Worm (Caenorhabditis elegans) whole organism, early embryonic: ENCODE measurements around the gene gcy-12.

ENCODE experiments used
- B0310.2 ChIP-seq: sonication (generic microtip); optimal IDR thresholded peaks from 2 replicates; lab custom pipeline; 2016; ENCODE audit warnings: mild to moderate bottlenecking, missing genetic modification characterization, missing compliant biosample characterization
- F13C5.2 ChIP-seq: sonication (generic microtip); optimal IDR thresholded peaks from 2 replicates; lab custom pipeline; 2017; ENCODE audit warnings: mild to moderate bottlenecking, missing genetic modification characterization, inconsistent platforms, missing compliant biosample characterization
- aly-1 ChIP-seq: sonication (generic microtip); optimal IDR thresholded peaks from 2 replicates; lab custom pipeline; 2016; ENCODE audit warnings: missing genetic modification characterization, missing compliant biosample characterization
- ama-1 ChIP-seq: fragments of 150-350 bp; optimal IDR thresholded peaks from 2 replicates; lab custom pipeline; 2014
- ceh-13 ChIP-seq: fragments of 200-800 bp; sonication (Bioruptor generic); optimal IDR thresholded peaks from 2 replicates; lab custom pipeline; 2018; ENCODE audit warnings: mild to moderate bottlenecking, missing genetic modification characterization, missing compliant biosample characterization
- ceh-36 ChIP-seq: sonication (generic microtip); optimal IDR thresholded peaks from 2 replicates; lab custom pipeline; 2016; ENCODE audit warnings: missing genetic modification characterization, inconsistent platforms, missing compliant biosample characterization
- ets-7 ChIP-seq: sonication (generic microtip); optimal IDR thresholded peaks from 2 replicates; lab custom pipeline; 2016; ENCODE audit warnings: missing genotype, missing genetic modification characterization, missing compliant biosample characterization
- flt-1 ChIP-seq: fragments of 200-800 bp; sonication (Bioruptor generic); IDR thresholded peaks from 2 replicates; pipeline ENCODE4 v1.3.6; 2022; ENCODE audit warnings: missing genetic modification characterization, missing compliant biosample characterization
- hmbx-1 ChIP-seq: sonication (generic microtip); optimal IDR thresholded peaks from 2 replicates; lab custom pipeline; 2016; ENCODE audit warnings: mild to moderate bottlenecking, missing genetic modification characterization, missing compliant biosample characterization
- hmg-4 ChIP-seq: fragments of 200-800 bp; sonication (Bioruptor generic); optimal IDR thresholded peaks from 2 replicates; lab custom pipeline; 2018; ENCODE audit warnings: mild to moderate bottlenecking, missing genetic modification characterization, missing compliant biosample characterization
- hnd-1 ChIP-seq: sonication (generic microtip); optimal IDR thresholded peaks from 2 replicates; lab custom pipeline; 2016; ENCODE audit warnings: missing genetic modification characterization, missing compliant biosample characterization
- pes-1 ChIP-seq: fragments of 200-800 bp; sonication (Bioruptor generic); IDR thresholded peaks from 2 replicates; pipeline ENCODE4 v1.3.6; 2022; ENCODE audit warnings: missing genetic modification reagents, missing genetic modification characterization, missing compliant biosample characterization
- scrt-1 ChIP-seq: fragments of 200-800 bp; sonication (Bioruptor generic); IDR thresholded peaks from 2 replicates; pipeline ENCODE4 v1.3.6; 2022; ENCODE audit warnings: missing genetic modification characterization, missing compliant biosample characterization
- sea-1 ChIP-seq: fragments of 200-800 bp; sonication (Bioruptor generic); conservative IDR thresholded peaks from 2 replicates; pipeline ENCODE4 v1.3.6; 2022; ENCODE audit warnings: missing genetic modification characterization, missing compliant biosample characterization
- tbx-11 ChIP-seq: fragments of 200-800 bp; sonication (Bioruptor generic); IDR thresholded peaks from 2 replicates; pipeline ENCODE4 v1.3.6; 2022; ENCODE audit warnings: missing genetic modification characterization, missing compliant biosample characterization
- tbx-37 ChIP-seq: fragments of 200-800 bp; sonication (Bioruptor generic); conservative IDR thresholded peaks from 2 replicates; pipeline ENCODE4 v1.3.6; 2022; ENCODE audit warnings: missing genetic modification reagents, missing genetic modification characterization, missing compliant biosample characterization
- tra-4 ChIP-seq: sonication (generic microtip); optimal IDR thresholded peaks from 2 replicates; lab custom pipeline; 2017; ENCODE audit warnings: missing genetic modification characterization, missing compliant biosample characterization

The gcy-12 gene

DNA sequence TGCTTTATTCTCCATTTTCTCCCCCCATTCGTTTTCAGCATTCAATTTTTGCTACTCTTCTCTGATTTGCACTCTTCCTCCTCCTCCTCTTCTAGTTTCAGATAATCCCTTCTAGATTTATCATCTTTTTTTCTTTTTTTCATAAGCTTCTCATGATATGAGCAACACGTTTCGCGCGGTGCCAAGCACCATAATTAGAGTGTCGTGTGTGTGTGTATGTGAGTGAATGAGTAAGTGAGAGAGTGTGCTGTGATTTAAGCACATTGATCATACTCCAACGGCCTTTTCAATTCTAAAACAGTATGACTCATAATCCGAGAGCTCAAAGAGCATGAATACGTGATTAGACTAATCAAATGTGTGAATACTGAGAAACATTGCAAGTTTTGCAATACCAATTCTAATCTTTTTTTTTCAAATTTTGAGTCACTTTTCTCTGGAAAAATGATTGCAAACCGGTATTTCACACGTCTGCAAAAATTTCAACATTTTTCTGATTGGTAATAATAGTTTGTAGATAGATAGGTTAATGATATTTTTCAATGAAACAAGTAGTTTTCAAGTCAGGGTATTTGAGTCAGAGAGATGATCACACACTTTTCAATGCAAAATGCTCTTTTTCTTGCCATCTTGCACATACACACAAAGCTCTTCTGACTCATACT lies 23.7 kb downstream of the gcy-12 start:
- TF ChIP-seq tbx-37 (GFP tag; lab: Robert Waterston, UW) (no peak), F13C5.2 (tag; lab: Kevin White, UChicago) (no peak), hmg-4 (GFP tag; lab: Kevin White, UChicago) (no peak), ceh-36 (no peak), hmbx-1 (tag; lab: Kevin White, UChicago) (no peak), scrt-1 (GFP tag; lab: Robert Waterston, UW) (no peak), sea-1 (GFP tag; lab: Robert Waterston, UW) (no peak), aly-1 (tag; lab: Kevin White, UChicago) (no peak), tbx-11 (no peak), ceh-13 (no peak), tra-4 (no peak), B0310.2 (tag; lab: Kevin White, UChicago) (no peak), pes-1 (GFP tag; lab: Robert Waterston, UW) (no peak), flt-1 (GFP tag; lab: Robert Waterston, UW) (no peak)

DNA sequence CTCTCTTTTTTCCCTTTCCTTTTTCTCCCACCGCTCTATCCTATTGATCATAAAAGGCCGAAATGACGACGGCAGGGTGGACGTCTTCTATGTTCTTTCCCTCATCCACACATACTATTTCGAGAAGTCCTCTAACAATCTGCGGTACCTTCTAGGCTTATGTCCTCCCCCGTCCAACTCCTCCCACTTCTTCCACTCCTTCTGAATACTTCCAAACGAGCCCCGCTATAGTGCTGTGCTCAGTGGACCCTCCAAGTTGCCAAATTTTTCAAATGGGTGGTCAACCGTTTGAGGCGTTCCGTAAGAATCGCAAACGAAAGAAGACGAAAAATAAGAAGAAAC lies 24.2 kb downstream of the gcy-12 start:
- no peak for TF ChIP-seq scrt-1 (GFP tag; lab: Robert Waterston, UW)
- TF ChIP-seq aly-1 (tag; lab: Kevin White, UChicago): peak; percentile 6
- peak; percentile 20; the same call in 1 of the 2 replicates for TF ChIP-seq tbx-11
- TF ChIP-seq ceh-13: no peak
- no peak for TF ChIP-seq hmbx-1 (tag; lab: Kevin White, UChicago)
- no peak for TF ChIP-seq hnd-1 (tag; lab: Kevin White, UChicago)
- no peak for TF ChIP-seq ama-1
- no peak for TF ChIP-seq ets-7 (tag; lab: Kevin White, UChicago)
- TF ChIP-seq pes-1 (GFP tag; lab: Robert Waterston, UW): no peak
- TF ChIP-seq tbx-37 (GFP tag; lab: Robert Waterston, UW): no peak
- peak; percentile 38 for TF ChIP-seq F13C5.2 (tag; lab: Kevin White, UChicago)
- TF ChIP-seq ceh-36: no peak
- TF ChIP-seq B0310.2 (tag; lab: Kevin White, UChicago): no peak
- no peak for TF ChIP-seq sea-1 (GFP tag; lab: Robert Waterston, UW)
- no peak for TF ChIP-seq tra-4

DNA sequence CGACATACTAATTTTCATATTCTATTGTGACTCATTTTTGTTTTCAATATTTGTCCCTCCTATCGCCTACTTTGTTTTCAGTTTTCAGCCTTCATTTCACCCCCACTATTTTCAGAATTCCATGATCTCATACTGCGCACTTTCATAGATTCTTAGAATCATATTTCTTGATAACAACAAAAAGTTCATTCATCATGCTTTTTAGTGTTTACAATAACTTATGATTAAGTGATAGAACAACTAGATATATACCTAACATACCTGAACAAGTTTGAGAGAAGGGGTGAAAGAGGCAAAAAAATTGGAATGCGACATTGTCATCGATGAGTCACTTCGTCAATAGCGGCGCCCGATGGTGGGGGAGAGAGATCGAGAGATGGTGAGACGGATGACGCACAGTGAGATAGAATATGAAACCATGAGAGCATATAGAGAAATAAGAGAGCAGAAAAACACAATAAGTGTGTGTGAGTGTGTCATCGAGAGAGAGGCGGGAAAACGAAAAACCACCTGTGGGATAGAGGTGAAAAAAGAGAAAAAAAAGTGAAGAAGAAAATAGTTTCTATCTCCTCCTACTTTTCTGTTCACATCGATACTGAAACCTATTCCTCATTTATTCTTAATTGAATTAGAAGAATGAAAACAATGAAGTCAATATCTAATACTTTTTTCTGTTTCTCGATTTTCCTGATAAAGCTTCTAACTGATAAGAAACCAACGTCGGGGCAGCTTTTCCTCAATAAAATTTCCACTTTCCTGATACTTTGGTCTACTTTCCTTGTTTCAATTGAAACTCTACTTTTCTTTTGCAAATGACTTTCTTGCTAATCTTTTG lies 25.0 kb downstream of the gcy-12 start:
- TF ChIP-seq scrt-1 (GFP tag; lab: Robert Waterston, UW) (no peak), hmg-4 (GFP tag; lab: Kevin White, UChicago) (peak; percentile 13), B0310.2 (tag; lab: Kevin White, UChicago) (no peak), hnd-1 (tag; lab: Kevin White, UChicago) (no peak), ceh-13 (no peak), pes-1 (GFP tag; lab: Robert Waterston, UW) (no peak), ets-7 (tag; lab: Kevin White, UChicago) (no peak), aly-1 (tag; lab: Kevin White, UChicago) (no peak)

DNA sequence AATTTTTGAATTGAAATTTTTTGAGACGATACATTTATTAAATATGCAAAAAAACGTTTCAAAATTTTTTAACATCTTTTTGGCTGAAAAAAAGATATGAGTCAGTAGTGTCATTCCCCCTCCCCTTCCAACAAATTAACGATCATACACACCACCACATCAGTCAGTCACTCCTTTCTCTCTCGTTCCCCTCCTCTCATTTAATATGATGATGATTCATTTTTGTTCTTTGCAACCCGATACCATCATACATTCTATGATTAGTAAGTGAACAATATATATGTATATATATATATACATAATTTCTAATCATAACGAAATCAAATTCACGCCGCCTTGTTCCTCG lies 25.6 kb downstream of the gcy-12 start:
- TF ChIP-seq hmg-4 (GFP tag; lab: Kevin White, UChicago): no peak
- TF ChIP-seq ets-7 (tag; lab: Kevin White, UChicago): no peak
- no peak for TF ChIP-seq ama-1
- TF ChIP-seq aly-1 (tag; lab: Kevin White, UChicago): no peak
- no peak for TF ChIP-seq B0310.2 (tag; lab: Kevin White, UChicago)
- TF ChIP-seq scrt-1 (GFP tag; lab: Robert Waterston, UW): no peak
- TF ChIP-seq hmbx-1 (tag; lab: Kevin White, UChicago): no peak
- no peak for TF ChIP-seq pes-1 (GFP tag; lab: Robert Waterston, UW)

DNA sequence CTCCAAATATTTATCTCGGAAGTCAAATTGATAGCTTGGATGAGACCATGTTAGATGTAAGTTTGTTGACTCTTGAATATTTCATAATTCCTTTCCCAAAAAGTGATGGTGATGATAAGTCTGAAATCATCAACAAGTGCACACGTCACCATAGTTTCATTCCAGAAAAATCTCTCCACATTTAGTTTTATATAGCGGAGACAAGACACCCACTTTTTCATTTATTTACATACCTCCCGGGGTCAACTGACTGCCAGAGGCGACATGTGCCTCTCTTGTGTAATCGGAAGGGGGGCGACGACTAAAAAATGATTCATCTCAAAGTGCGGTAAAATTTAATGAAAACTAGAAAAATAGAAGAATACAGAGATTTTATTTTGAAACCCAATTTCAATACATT lies 26.5 kb downstream of the gcy-12 start:
- TF ChIP-seq tbx-37 (GFP tag; lab: Robert Waterston, UW) (no peak), flt-1 (GFP tag; lab: Robert Waterston, UW) (no peak), hmg-4 (GFP tag; lab: Kevin White, UChicago) (no peak), hnd-1 (tag; lab: Kevin White, UChicago) (no peak), pes-1 (GFP tag; lab: Robert Waterston, UW) (no peak)

DNA sequence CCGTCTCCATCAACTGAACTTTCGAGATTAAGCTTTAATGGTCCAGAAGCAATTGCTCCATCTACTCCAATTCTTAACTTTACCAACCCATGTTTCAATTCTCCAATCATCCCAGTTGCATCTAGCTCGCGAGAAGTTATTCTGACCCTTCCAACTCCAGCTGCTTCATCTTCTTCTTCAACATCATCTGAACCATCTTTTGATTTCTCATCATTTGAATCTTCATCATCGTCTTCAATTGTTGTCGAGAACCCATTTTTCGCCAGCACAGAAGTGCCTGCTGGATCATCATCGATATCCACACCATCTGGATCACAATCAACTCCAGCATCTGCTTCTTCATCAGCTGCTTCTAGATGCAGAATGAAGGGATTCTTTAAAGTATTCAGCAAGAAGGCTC lies 27.7 kb downstream of the gcy-12 start:
- TF ChIP-seq ama-1: no peak
- no peak for TF ChIP-seq hmbx-1 (tag; lab: Kevin White, UChicago)
- TF ChIP-seq pes-1 (GFP tag; lab: Robert Waterston, UW): no peak
- TF ChIP-seq hnd-1 (tag; lab: Kevin White, UChicago): no peak

DNA sequence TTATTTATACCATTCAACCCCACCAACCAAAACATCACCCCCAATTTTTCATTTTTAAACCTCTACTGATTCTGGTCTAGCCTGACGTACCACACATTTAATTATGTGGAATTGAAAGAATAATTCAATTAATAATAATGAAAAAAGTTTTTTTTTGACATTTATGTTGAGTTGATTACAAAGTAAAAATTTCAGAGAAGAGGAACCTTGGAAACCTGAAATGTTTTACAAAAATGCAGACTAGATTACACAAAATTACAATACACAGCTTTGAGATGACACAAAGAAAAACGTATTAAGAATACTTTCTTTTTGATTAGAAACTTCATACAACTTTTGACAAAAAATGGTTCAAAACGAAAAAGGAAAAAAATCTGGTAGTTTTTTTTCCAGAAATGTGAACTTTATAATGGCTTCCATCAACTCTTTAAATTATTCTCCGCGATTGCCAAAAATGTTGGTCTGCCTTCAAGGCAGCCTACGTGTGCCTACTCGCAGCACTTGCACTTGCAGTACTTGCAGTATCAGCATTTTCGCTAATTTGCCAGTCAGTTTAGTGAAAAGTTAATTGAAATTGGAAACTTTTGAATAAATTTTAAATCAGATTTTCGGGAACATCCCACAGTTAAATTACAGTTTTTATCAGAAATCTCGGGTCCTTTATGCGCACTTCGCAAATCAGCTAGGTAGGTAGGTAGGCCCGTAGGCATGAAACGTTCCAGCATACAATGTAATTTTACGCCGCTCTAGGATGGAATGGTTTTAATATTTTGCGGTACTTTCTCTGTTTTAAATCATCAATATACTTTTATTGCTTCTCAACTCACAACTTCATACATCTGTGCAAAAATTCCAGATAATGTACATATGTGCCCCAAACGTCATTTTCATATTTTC lies 29.1 kb downstream of the gcy-12 start:
- no peak for TF ChIP-seq hmbx-1 (tag; lab: Kevin White, UChicago)
- no peak for TF ChIP-seq ceh-36
- no peak for TF ChIP-seq tbx-37 (GFP tag; lab: Robert Waterston, UW)
- no peak for TF ChIP-seq hmg-4 (GFP tag; lab: Kevin White, UChicago)
- no peak for TF ChIP-seq scrt-1 (GFP tag; lab: Robert Waterston, UW)
- TF ChIP-seq ceh-13: no peak
- no peak for TF ChIP-seq tra-4
- no peak for TF ChIP-seq tbx-11
- no peak for TF ChIP-seq ama-1
- no peak for TF ChIP-seq F13C5.2 (tag; lab: Kevin White, UChicago)
- no peak for TF ChIP-seq B0310.2 (tag; lab: Kevin White, UChicago)
- TF ChIP-seq hnd-1 (tag; lab: Kevin White, UChicago): no peak
